Fruit fly (Drosophila melanogaster) S2 (cell line): Measurements from ENCODE around the gene CG10513.

Experiments
- CG8478 ChIP-seq: fragments of >200 bp; optimal IDR thresholded peaks from 2 replicates; lab custom pipeline; 2018
- CTCF ChIP-seq, 2 experiments: fragments of >200 bp; optimal IDR thresholded peaks; 2 replicates each; lab custom pipeline; 2018

DNA sequence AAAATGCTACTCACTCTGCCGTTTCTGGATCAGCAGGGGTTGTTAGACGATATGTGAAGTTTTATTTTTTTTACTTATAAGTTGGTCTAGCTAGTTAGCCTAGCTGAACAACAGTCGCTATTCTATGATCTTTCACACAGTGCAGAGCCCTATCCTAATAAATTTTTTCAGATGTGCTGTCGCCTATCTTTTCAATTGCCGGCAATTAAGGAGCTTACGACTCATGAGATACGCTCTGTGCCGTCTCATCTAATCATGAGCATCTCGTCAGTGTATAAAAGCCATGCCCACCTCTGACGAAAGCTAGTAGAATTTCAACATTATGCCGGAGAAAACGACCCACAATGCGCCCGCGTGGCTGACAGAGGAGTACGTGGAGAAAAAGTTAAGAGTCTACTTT is 7.1 kb downstream of the CG10513 start, which contains the start of the genes CG11889 and CG11891:
- no peak for TF ChIP-seq CG8478
- TF ChIP-seq CTCF (optimal IDR thresholded peaks at IDR 0.05; lab: Kevin White, UChicago) = no peak
